Worm (Caenorhabditis elegans): ENCODE data around the gene col-41.
A peak's percentile ranks its signal among the peaks of the same experiment; 100 is the strongest.

col-41 gene

DNA sequence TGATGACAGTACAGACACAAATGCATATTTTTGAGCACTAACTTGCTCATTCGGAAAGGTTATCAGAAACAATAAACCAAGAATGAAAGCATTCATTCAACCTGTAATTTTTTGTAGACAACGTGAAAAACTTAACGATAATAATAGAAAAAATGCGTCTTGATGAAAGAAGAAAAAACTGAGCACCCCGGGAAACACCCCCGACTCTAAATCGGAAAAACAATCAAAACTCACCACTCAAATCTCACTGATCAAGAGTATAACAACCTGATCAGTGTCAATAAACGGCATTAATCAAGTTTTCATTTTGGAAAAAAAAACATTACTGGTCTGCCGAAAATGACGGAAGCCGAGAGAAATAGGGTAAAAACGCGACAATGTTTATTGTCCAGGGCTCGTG is 10.2 kb downstream of the col-41 start, which contains the start of gene T10B10.8:
T10B10.8 (minus strand) TSS at position 101 of the 400 bp plus-strand sequence.
- TF ChIP-seq let-607 (tag; optimal IDR thresholded peaks at IDR 0.05) = no peak

DNA sequence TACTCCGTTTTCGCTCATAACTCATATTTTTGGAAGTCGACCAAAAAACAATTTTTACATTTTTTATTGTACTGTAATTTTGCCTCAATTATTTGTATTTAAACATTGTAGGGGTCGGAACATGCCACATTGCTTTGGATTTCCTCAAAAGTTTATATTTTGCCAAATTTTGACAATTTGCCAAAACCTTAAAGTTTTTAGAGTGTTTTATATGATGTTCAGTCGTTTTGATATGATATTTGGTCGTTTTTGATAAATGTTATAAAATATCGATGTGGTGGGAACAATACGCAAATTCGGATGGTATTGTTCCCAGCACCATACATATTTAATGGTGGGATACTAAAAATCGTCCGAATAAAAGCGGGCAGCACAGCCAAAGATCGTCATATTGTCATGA is 12.2 kb downstream of the col-41 start, which contains the start of gene T10B10.9:
T10B10.9 (plus strand) TSS at position 301 of the 400 bp plus-strand sequence.
- no peak for TF ChIP-seq C17E4.6 (GFP tag; IDR thresholded peaks at IDR 0.05)
- no peak for TF ChIP-seq hlh-12 (tag; optimal IDR thresholded peaks at IDR 0.05)
- no peak for TF ChIP-seq athp-1 (tag; optimal IDR thresholded peaks at IDR 0.05)
- TF ChIP-seq let-526 (GFP tag; IDR thresholded peaks at IDR 0.05) = no peak
- no peak for TF ChIP-seq hsf-1 (GFP tag; IDR thresholded peaks at IDR 0.05)
- TF ChIP-seq dox-1 (GFP tag; IDR thresholded peaks at IDR 0.05) = no peak
- no peak for TF ChIP-seq F33H1.4 (GFP tag; IDR thresholded peaks at IDR 0.05)
- TF ChIP-seq ztf-3 (GFP tag; optimal IDR thresholded peaks at IDR 0.05) = no peak
- no peak for TF ChIP-seq mes-4 (tag; optimal IDR thresholded peaks at IDR 0.05)
- TF ChIP-seq attf-5 (GFP tag; optimal IDR thresholded peaks at IDR 0.05) = no peak
- no peak for TF ChIP-seq zim-3 (tag; optimal IDR thresholded peaks at IDR 0.05)
- TF ChIP-seq nhr-120 (GFP tag; IDR thresholded peaks at IDR 0.05) = no peak
- no peak for TF ChIP-seq aptf-3 (GFP tag; IDR thresholded peaks at IDR 0.05)
- no peak for TF ChIP-seq hmg-20 (GFP tag; IDR thresholded peaks at IDR 0.05)
- no peak for TF ChIP-seq F55B11.4 (tag; optimal IDR thresholded peaks at IDR 0.05; ENCODE audit: borderline replicate concordance, insufficient read depth)
- no peak for TF ChIP-seq F57A8.1 (GFP tag; optimal IDR thresholded peaks at IDR 0.05)
- TF ChIP-seq B0261.1 (tag; optimal IDR thresholded peaks at IDR 0.05) = no peak
- no peak for TF ChIP-seq snpc-1.3 (tag; optimal IDR thresholded peaks at IDR 0.05; ENCODE audit: insufficient read depth)

DNA sequence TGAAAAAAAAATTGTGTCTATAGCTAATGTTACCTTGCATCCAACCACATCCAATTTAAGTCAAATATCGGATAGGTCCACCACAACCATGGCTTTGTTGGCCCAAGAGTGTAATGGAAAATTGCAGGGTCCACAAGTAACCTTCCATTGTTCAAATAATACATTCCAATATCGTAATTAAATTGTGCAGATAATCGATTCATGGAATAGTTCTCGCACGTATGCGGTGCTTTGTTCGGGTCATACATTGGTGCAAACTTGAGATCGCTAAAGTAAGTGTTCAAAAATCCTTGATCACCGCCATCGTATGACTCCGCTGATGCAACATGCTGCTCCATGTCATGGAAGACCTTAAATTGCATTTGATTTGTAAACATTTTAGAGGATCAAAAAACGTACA is 13.2 kb downstream of the col-41 start:
- TF ChIP-seq attf-6 (GFP tag; IDR thresholded peaks at IDR 0.05) (no peak), B0035.1 (tag; optimal IDR thresholded peaks at IDR 0.05) (no peak), sdz-38 (tag; optimal IDR thresholded peaks at IDR 0.05) (no peak), hlh-12 (tag; optimal IDR thresholded peaks at IDR 0.05) (no peak), madf-10 (tag; optimal IDR thresholded peaks at IDR 0.05) (no peak), lsy-27 (tag; optimal IDR thresholded peaks at IDR 0.05; ENCODE audit: borderline replicate concordance, insufficient read depth) (no peak), atf-7 (tag; optimal IDR thresholded peaks at IDR 0.05) (no peak), madf-8 (GFP tag; conservative IDR thresholded peaks at IDR 0.05) (no peak), dox-1 (GFP tag; IDR thresholded peaks at IDR 0.05) (no peak), B0336.3 (GFP tag; IDR thresholded peaks at IDR 0.05) (no peak), hsf-1 (GFP tag; IDR thresholded peaks at IDR 0.05) (no peak), cebp-1 (GFP tag; IDR thresholded peaks at IDR 0.05) (no peak), cebp-1 (tag; optimal IDR thresholded peaks at IDR 0.05) (no peak), T07F8.4 (tag; optimal IDR thresholded peaks at IDR 0.05) (no peak), ztf-25 (GFP tag; IDR thresholded peaks at IDR 0.05) (no peak), cebp-2 (GFP tag; IDR thresholded peaks at IDR 0.05) (no peak), ztf-22 (GFP tag; optimal IDR thresholded peaks at IDR 0.05) (no peak), mcd-1 (GFP tag; IDR thresholded peaks at IDR 0.05) (no peak), lin-40 (tag; optimal IDR thresholded peaks at IDR 0.05) (no peak), let-607 (tag; optimal IDR thresholded peaks at IDR 0.05) (no peak)

DNA sequence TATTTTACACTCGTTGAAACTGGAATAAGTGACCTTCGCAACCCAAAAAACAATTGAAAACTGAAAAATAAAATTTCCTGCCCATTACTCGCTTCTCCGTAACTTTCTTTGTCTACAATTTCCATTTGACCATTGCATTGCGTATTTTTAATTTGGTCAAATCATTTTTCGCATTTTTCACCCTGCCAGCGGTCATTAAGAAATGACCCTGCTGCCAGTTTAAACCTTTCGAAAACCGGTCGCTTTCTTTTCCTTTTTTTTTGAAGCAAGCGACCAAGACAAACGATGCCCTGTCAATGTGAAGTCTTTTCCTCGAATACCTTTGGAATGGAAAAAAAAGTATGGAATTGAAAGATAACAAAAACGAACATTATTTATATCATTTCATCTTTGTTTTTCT is 15.4 kb downstream of the col-41 start:
- TF ChIP-seq cebp-2 (GFP tag; IDR thresholded peaks at IDR 0.05) = no peak
- peak; percentile 24 for TF ChIP-seq lin-40 (tag; optimal IDR thresholded peaks at IDR 0.05)
- no peak for TF ChIP-seq him-1 (tag; optimal IDR thresholded peaks at IDR 0.05)
- TF ChIP-seq nhr-120 (GFP tag; IDR thresholded peaks at IDR 0.05) = no peak
- no peak for TF ChIP-seq tbp1 (GFP tag; optimal IDR thresholded peaks at IDR 0.05)
- no peak for TF ChIP-seq K12H6.12 (tag; optimal IDR thresholded peaks at IDR 0.05)
- no peak for TF ChIP-seq nfya-2 (GFP tag; IDR thresholded peaks at IDR 0.05)
- no peak for TF ChIP-seq efl-1 (GFP tag; optimal IDR thresholded peaks at IDR 0.05)
- TF ChIP-seq egl-18 (GFP tag; IDR thresholded peaks at IDR 0.05) = no peak
- TF ChIP-seq B0261.1 (tag; optimal IDR thresholded peaks at IDR 0.05) = no peak
- peak; percentile 3 for TF ChIP-seq nhr-80 (tag; optimal IDR thresholded peaks at IDR 0.05)
- no peak for TF ChIP-seq egrh-3 (GFP tag; IDR thresholded peaks at IDR 0.05)
- no peak for TF ChIP-seq dpl-1 (GFP tag; optimal IDR thresholded peaks at IDR 0.05)
- no peak for TF ChIP-seq bed-2 (GFP tag; IDR thresholded peaks at IDR 0.05)
- no peak for TF ChIP-seq ztf-6 (GFP tag; IDR thresholded peaks at IDR 0.05)
- no peak for TF ChIP-seq sdz-38 (tag; optimal IDR thresholded peaks at IDR 0.05)

Measured in whole organism, young adult.